Fruit fly (Drosophila melanogaster): ENCODE measurements around the gene CG13461.

DNA sequence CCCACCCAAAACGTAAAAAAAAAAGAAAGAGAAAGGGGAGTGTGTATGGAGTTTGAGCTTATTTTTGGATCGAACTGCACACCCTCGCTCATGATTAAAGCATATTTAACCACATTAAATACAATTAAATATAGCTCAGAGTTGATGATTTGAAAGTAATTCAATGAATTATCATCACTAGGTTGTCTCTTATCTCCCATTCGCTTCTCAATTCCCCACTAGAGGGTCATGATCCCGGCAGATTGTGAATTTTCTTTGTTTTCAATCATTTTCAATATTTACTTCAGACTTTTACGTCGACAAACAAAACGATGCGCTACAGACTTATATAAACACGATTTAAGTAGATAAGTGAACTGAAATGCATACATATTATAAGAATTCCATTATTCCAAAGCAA, 24.1 kb upstream of the CG13461 start:
- TF ChIP-seq CTCF (optimal IDR thresholded peaks at IDR 0.05) (no peak), CG8478 (optimal IDR thresholded peaks at IDR 0.05) (no peak)
